Fruit fly (Drosophila melanogaster) whole organism, embryonic: ENCODE data around the gene Ids.

Experiments
- ATbp ChIP-seq: fragments of 200-800 bp; sonication (Bioruptor generic); optimal IDR thresholded peaks from 2 replicates; lab custom pipeline; 2017; ENCODE audit warnings: missing biosample characterization, mild to moderate bottlenecking, missing genetic modification characterization, missing genetic modification reagents
- Adf1 ChIP-seq: fragments of 200-800 bp; sonication (Bioruptor generic); IDR thresholded peaks from 2 replicates; pipeline ENCODE4 v1.3.6; 2022; ENCODE audit warnings: missing biosample characterization, missing genetic modification characterization
- CG10147 ChIP-seq: fragments of 200-800 bp; sonication (Bioruptor generic); optimal IDR thresholded peaks from 2 replicates; lab custom pipeline; 2019; ENCODE audit warnings: missing biosample characterization, mild to moderate bottlenecking, missing genetic modification characterization, moderate library complexity
- CG10654 ChIP-seq: fragments of 200-800 bp; sonication (Bioruptor generic); optimal IDR thresholded peaks from 2 replicates; lab custom pipeline; 2016; ENCODE audit warnings: missing biosample characterization, missing genetic modification characterization
- CG10979 ChIP-seq: fragments of 200-800 bp; sonication (Bioruptor generic); optimal IDR thresholded peaks from 2 replicates; lab custom pipeline; 2018; ENCODE audit warnings: missing biosample characterization, mild to moderate bottlenecking, missing genetic modification characterization, moderate library complexity
- CG12659 ChIP-seq: fragments of 200-800 bp; sonication (Bioruptor generic); optimal IDR thresholded peaks from 3 replicates; lab custom pipeline; 2017; ENCODE audit warnings: mild to moderate bottlenecking, missing biosample characterization, missing genetic modification reagents, missing genetic modification characterization
- CG14710 ChIP-seq: fragments of 200-800 bp; sonication (Bioruptor generic); optimal IDR thresholded peaks from 3 replicates; lab custom pipeline; 2019; ENCODE audit warnings: missing biosample characterization, mild to moderate bottlenecking, missing genetic modification characterization, moderate library complexity
- CG14860 ChIP-seq: fragments of 200-800 bp; sonication (Bioruptor generic); IDR thresholded peaks from 3 replicates; pipeline ENCODE4 v1.3.6; 2022; ENCODE audit warnings: missing biosample characterization, missing genetic modification characterization; ENCODE audit not compliant: partially characterized antibody
- CG1529 ChIP-seq: fragments of 200-800 bp; sonication (Bioruptor generic); optimal IDR thresholded peaks from 3 replicates; lab custom pipeline; 2018; ENCODE audit warnings: missing biosample characterization, missing genetic modification characterization
- CG16813 ChIP-seq: fragments of 200-800 bp; sonication (Bioruptor generic); IDR thresholded peaks from 3 replicates; pipeline ENCODE4 v1.3.6; 2022; ENCODE audit warnings: missing biosample characterization, missing genetic modification characterization; ENCODE audit not compliant: partially characterized antibody
- CG17359 ChIP-seq: fragments of 200-800 bp; sonication (Bioruptor generic); optimal IDR thresholded peaks from 3 replicates; lab custom pipeline; 2018; ENCODE audit warnings: missing biosample characterization, mild to moderate bottlenecking, missing genetic modification characterization, moderate library complexity
- CG17385 ChIP-seq: fragments of 200-800 bp; sonication (Bioruptor generic); optimal IDR thresholded peaks from 3 replicates; lab custom pipeline; 2018; ENCODE audit warnings: missing biosample characterization, mild to moderate bottlenecking, missing genetic modification characterization
- CG17568 ChIP-seq: fragments of 200-800 bp; sonication (Bioruptor generic); optimal IDR thresholded peaks from 2 replicates; lab custom pipeline; 2018; ENCODE audit warnings: missing biosample characterization, mild to moderate bottlenecking, missing genetic modification characterization, moderate library complexity
- CG18011 ChIP-seq: fragments of 200-800 bp; sonication (Bioruptor generic); optimal IDR thresholded peaks from 2 replicates; lab custom pipeline; 2017; ENCODE audit warnings: missing biosample characterization, missing genetic modification characterization, mild to moderate bottlenecking, moderate library complexity, missing genotype
- CG18764 ChIP-seq: fragments of 200-800 bp; sonication (Bioruptor generic); optimal IDR thresholded peaks from 3 replicates; lab custom pipeline; 2016; ENCODE audit warnings: missing biosample characterization, missing genetic modification characterization
- CG33213 ChIP-seq: fragments of 200-800 bp; sonication (Bioruptor generic); optimal IDR thresholded peaks from 3 replicates; lab custom pipeline; 2016; ENCODE audit warnings: missing biosample characterization, missing genetic modification characterization
- CG3726 ChIP-seq: fragments of 200-800 bp; sonication (Bioruptor generic); IDR thresholded peaks from 3 replicates; pipeline ENCODE4, ENCODE4 v1.3.6; 2022; ENCODE audit warnings: missing biosample characterization, missing genetic modification characterization
- CG4424 ChIP-seq: fragments of 200-800 bp; sonication (Bioruptor generic); optimal IDR thresholded peaks from 3 replicates; lab custom pipeline; 2016; ENCODE audit warnings: missing biosample characterization, missing genetic modification characterization
- CG7357 ChIP-seq: fragments of 200-800 bp; sonication (Bioruptor generic); IDR thresholded peaks from 3 replicates; pipeline ENCODE4 v1.3.6; 2022; ENCODE audit warnings: missing biosample characterization, missing genetic modification characterization
- CG7372 ChIP-seq: fragments of 200-800 bp; sonication (Bioruptor generic); IDR thresholded peaks from 2 replicates; pipeline ENCODE4 v1.3.6; 2022; ENCODE audit warnings: missing biosample characterization, missing genetic modification characterization
- CG7745 ChIP-seq: fragments of 200-800 bp; sonication (Bioruptor generic); optimal IDR thresholded peaks from 2 replicates; lab custom pipeline; 2018; ENCODE audit warnings: missing biosample characterization, mild to moderate bottlenecking, missing genetic modification characterization, moderate library complexity
- CG7786 ChIP-seq: fragments of 200-800 bp; sonication (Bioruptor generic); optimal IDR thresholded peaks from 2 replicates; lab custom pipeline; 2016; ENCODE audit warnings: missing biosample characterization, missing genetic modification characterization
- CG9817 ChIP-seq: fragments of 200-800 bp; sonication (Bioruptor generic); optimal IDR thresholded peaks from 2 replicates; lab custom pipeline; 2018; ENCODE audit warnings: missing biosample characterization, mild to moderate bottlenecking, missing genetic modification characterization, moderate library complexity
- Dfd ChIP-seq, 2 experiments: fragments of >200 bp; optimal IDR thresholded peaks; 2 replicates each; lab custom pipeline; 2017; ENCODE audit warnings: missing biosample characterization in 2 of 2, missing genetic modification characterization in 2 of 2
- Dll ChIP-seq: fragments of 200-800 bp; sonication (Bioruptor generic); IDR thresholded peaks from 4 replicates; pipeline ENCODE4 v1.3.6; 2022; ENCODE audit warnings: missing biosample characterization, missing genetic modification characterization; ENCODE audit not compliant: partially characterized antibody
- Dref ChIP-seq: fragments of 200-800 bp; sonication (Bioruptor generic); IDR thresholded peaks from 2 replicates; pipeline ENCODE4 v1.3.6; 2022; ENCODE audit warnings: missing biosample characterization, missing genetic modification characterization
- Fer3 ChIP-seq: fragments of 200-800 bp; sonication (Bioruptor generic); optimal IDR thresholded peaks from 2 replicates; lab custom pipeline; 2018; ENCODE audit warnings: missing biosample characterization, mild to moderate bottlenecking, missing genetic modification characterization, moderate library complexity
- HLH4C ChIP-seq: fragments of 200-800 bp; sonication (Bioruptor generic); IDR thresholded peaks from 3 replicates; pipeline ENCODE4 v1.3.6; 2022; ENCODE audit warnings: missing biosample characterization, missing genetic modification characterization; ENCODE audit not compliant: partially characterized antibody
- HmgZ ChIP-seq: fragments of 200-800 bp; sonication (Bioruptor generic); optimal IDR thresholded peaks from 2 replicates; lab custom pipeline; 2018; ENCODE audit warnings: missing biosample characterization, mild to moderate bottlenecking, missing genetic modification characterization
- Lim3 ChIP-seq: fragments of 200-800 bp; sonication (Bioruptor generic); IDR thresholded peaks from 2 replicates; pipeline ENCODE4 v1.3.6; 2022; ENCODE audit warnings: missing biosample characterization, missing genetic modification characterization
- Max ChIP-seq: fragments of 200-800 bp; sonication (Bioruptor generic); optimal IDR thresholded peaks from 2 replicates; lab custom pipeline; 2016; ENCODE audit warnings: missing biosample characterization, mild to moderate bottlenecking, missing genetic modification characterization
- Nf-YA ChIP-seq: fragments of 200-800 bp; sonication (Bioruptor generic); IDR thresholded peaks from 2 replicates; pipeline ENCODE4 v1.3.6; 2022; ENCODE audit warnings: missing biosample characterization, missing genetic modification characterization
- Sox100B ChIP-seq: fragments of 200-800 bp; sonication (Bioruptor generic); optimal IDR thresholded peaks from 3 replicates; lab custom pipeline; 2018; ENCODE audit warnings: missing biosample characterization, mild to moderate bottlenecking, missing genetic modification characterization
- ato ChIP-seq: fragments of 200-800 bp; sonication (Bioruptor generic); IDR thresholded peaks from 2 replicates; pipeline ENCODE4 v1.3.6; 2022; ENCODE audit warnings: missing biosample characterization, missing genetic modification characterization; ENCODE audit not compliant: partially characterized antibody
- bigmax ChIP-seq: fragments of 200-800 bp; sonication (Bioruptor generic); optimal IDR thresholded peaks from 2 replicates; lab custom pipeline; 2018; ENCODE audit warnings: missing biosample characterization, mild to moderate bottlenecking, missing genetic modification characterization
- chn ChIP-seq: fragments of 200-800 bp; sonication (Bioruptor generic); optimal IDR thresholded peaks from 2 replicates; lab custom pipeline; 2016; ENCODE audit warnings: missing biosample characterization, missing genetic modification characterization
- ci ChIP-seq: fragments of 200-800 bp; sonication (Bioruptor generic); IDR thresholded peaks from 3 replicates; pipeline ENCODE4 v1.3.6; 2022; ENCODE audit warnings: missing biosample characterization, missing genetic modification characterization
- fd96Cb ChIP-seq: fragments of 200-800 bp; sonication (Bioruptor generic); optimal IDR thresholded peaks from 2 replicates; lab custom pipeline; 2018; ENCODE audit warnings: missing biosample characterization, mild to moderate bottlenecking, missing genetic modification characterization, moderate library complexity
- gcm ChIP-seq: fragments of 200-800 bp; sonication (Bioruptor generic); optimal IDR thresholded peaks from 2 replicates; lab custom pipeline; 2019; ENCODE audit warnings: missing biosample characterization, mild to moderate bottlenecking, missing genetic modification characterization, moderate library complexity
- gfzf ChIP-seq: fragments of 200-800 bp; sonication (Bioruptor generic); optimal IDR thresholded peaks from 2 replicates; lab custom pipeline; 2016; ENCODE audit warnings: missing biosample characterization, mild to moderate bottlenecking, missing genetic modification characterization, moderate library complexity
- grau ChIP-seq: fragments of 200-800 bp; optimal IDR thresholded peaks from 3 replicates; lab custom pipeline; 2019; ENCODE audit warnings: missing biosample characterization, mild to moderate bottlenecking, missing genetic modification characterization, moderate library complexity
- h ChIP-seq: fragments of >200 bp; optimal IDR thresholded peaks from 2 replicates; lab custom pipeline; 2017
- hbn ChIP-seq: fragments of 200-800 bp; sonication (Bioruptor generic); IDR thresholded peaks from 2 replicates; pipeline ENCODE4 v1.3.6; 2022; ENCODE audit warnings: missing biosample characterization, missing genetic modification characterization; ENCODE audit not compliant: partially characterized antibody
- kay ChIP-seq: fragments of 200-800 bp; sonication (Bioruptor generic); optimal IDR thresholded peaks from 2 replicates; lab custom pipeline; 2016; ENCODE audit warnings: missing biosample characterization, missing genetic modification characterization
- oc ChIP-seq: fragments of 200-800 bp; sonication (Bioruptor generic); optimal IDR thresholded peaks from 2 replicates; lab custom pipeline; 2018; ENCODE audit warnings: missing biosample characterization, mild to moderate bottlenecking, missing genetic modification characterization, moderate library complexity
- pfk ChIP-seq: fragments of 200-800 bp; sonication (Bioruptor generic); optimal IDR thresholded peaks from 2 replicates; lab custom pipeline; 2018; ENCODE audit warnings: missing biosample characterization, mild to moderate bottlenecking, missing genetic modification characterization, moderate library complexity
- seq ChIP-seq: fragments of 200-800 bp; sonication (Bioruptor generic); IDR thresholded peaks from 2 replicates; pipeline ENCODE4 v1.3.6; 2022; ENCODE audit warnings: missing biosample characterization, missing genetic modification characterization
- sima ChIP-seq: fragments of 200-800 bp; sonication (Bioruptor generic); optimal IDR thresholded peaks from 2 replicates; lab custom pipeline; 2016; ENCODE audit warnings: missing biosample characterization, missing genetic modification characterization
- tio ChIP-seq: fragments of 200-800 bp; sonication (Bioruptor generic); optimal IDR thresholded peaks from 2 replicates; lab custom pipeline; 2017; ENCODE audit warnings: missing biosample characterization, missing genetic modification characterization, inconsistent platforms
- unc-4 ChIP-seq: fragments of 200-800 bp; sonication (Bioruptor generic); IDR thresholded peaks from 2 replicates; pipeline ENCODE4 v1.3.6; 2022; ENCODE audit warnings: missing biosample characterization, missing genetic modification characterization; ENCODE audit not compliant: partially characterized antibody

Ids gene

dm6 chr3L:3396056-3396455, 18.0 kb downstream of the Ids start (continued):
- peak; percentile 27; the same call in 1 of the 3 replicates for TF ChIP-seq CG3726
- peak; percentile 78 for TF ChIP-seq CG7745 (tag; lab: Kevin White, UChicago)
- no peak for TF ChIP-seq bigmax (GFP tag; lab: Kevin White, UChicago)
- no peak for TF ChIP-seq ato (GFP tag; lab: Robert Waterston, UW)
- peak; percentile 87 for TF ChIP-seq grau (tag; lab: Kevin White, UChicago)
- peak; percentile 88 for TF ChIP-seq CG17359
- peak; percentile 39; the same call in 1 of the 2 replicates for TF ChIP-seq seq (GFP tag; lab: Robert Waterston, UW)
- no peak for TF ChIP-seq pfk (GFP tag; lab: Kevin White, UChicago)
- TF ChIP-seq Lim3 (GFP tag; lab: Robert Waterston, UW), result no peak
- peak; percentile 71 for TF ChIP-seq CG9817 (tag; lab: Kevin White, UChicago)
- TF ChIP-seq Dll (GFP tag; lab: Robert Waterston, UW), result no peak
- TF ChIP-seq hbn (GFP tag; lab: Robert Waterston, UW), result no peak
- no peak for TF ChIP-seq Adf1
- TF ChIP-seq CG7357, result peak; percentile 68; the same call in 1 of the 3 replicates
- TF ChIP-seq CG16813 (GFP tag; lab: Robert Waterston, UW), result no peak
- TF ChIP-seq tio, result peak; percentile 73
- TF ChIP-seq CG4424, result peak; percentile 94
- peak; percentile 91 for TF ChIP-seq chn (GFP tag; lab: Kevin White, UChicago)
- no peak for TF ChIP-seq Dfd (GFP tag; optimal IDR thresholded peaks at IDR 0.05; lab: Kevin White, UChicago)
- TF ChIP-seq fd96Cb, result peak; percentile 93
- no peak for TF ChIP-seq gfzf (GFP tag; lab: Kevin White, UChicago)
- TF ChIP-seq kay (GFP tag; lab: Kevin White, UChicago), result peak; percentile 69
- peak; percentile 97 for TF ChIP-seq CG14710 (tag; lab: Kevin White, UChicago)
- no peak for TF ChIP-seq unc-4
- peak; percentile 95 for TF ChIP-seq ci (GFP tag; lab: Robert Waterston, UW)
- peak; percentile 42 for TF ChIP-seq sima
- TF ChIP-seq ATbp (GFP tag; lab: Kevin White, UChicago), result peak; percentile 91
- TF ChIP-seq Fer3 (tag; lab: Kevin White, UChicago), result peak; percentile 57
- peak; percentile 92 for TF ChIP-seq CG1529 (GFP tag; lab: Kevin White, UChicago)
- peak; percentile 98 for TF ChIP-seq CG10979
- TF ChIP-seq gcm (GFP tag; lab: Kevin White, UChicago), result peak; percentile 92
- peak; percentile 86 for TF ChIP-seq CG10654 (GFP tag; lab: Kevin White, UChicago)
- peak; percentile 47 for TF ChIP-seq CG7786 (GFP tag; lab: Kevin White, UChicago)
- TF ChIP-seq Nf-YA (GFP tag; lab: Robert Waterston, UW), result peak; percentile 69; the same call in 1 of the 2 replicates
- no peak for TF ChIP-seq HLH4C
- peak; percentile 81 for TF ChIP-seq CG18764 (GFP tag; lab: Kevin White, UChicago)
- TF ChIP-seq CG10147 (GFP tag; lab: Kevin White, UChicago), result peak; percentile 67
- peak; percentile 60 for TF ChIP-seq HmgZ (tag; lab: Kevin White, UChicago)
- peak; percentile 77 for TF ChIP-seq CG17568 (GFP tag; lab: Kevin White, UChicago)
- peak; percentile 67 for TF ChIP-seq CG12659
- TF ChIP-seq CG18011, result no peak
- TF ChIP-seq oc (tag; lab: Kevin White, UChicago), result peak; percentile 93
- TF ChIP-seq Dref (GFP tag; lab: Robert Waterston, UW), result no peak
- TF ChIP-seq CG7372, result peak; percentile 51; the same call in 1 of the 2 replicates
- peak; percentile 77 for TF ChIP-seq Max
- peak; percentile 84 for TF ChIP-seq CG17385
- peak; percentile 86 for TF ChIP-seq Sox100B (GFP tag; lab: Kevin White, UChicago)
- TF ChIP-seq CG33213 (GFP tag; lab: Kevin White, UChicago), result peak; percentile 71
- TF ChIP-seq h (lab: Kevin White, UChicago), result no peak
- TF ChIP-seq CG14860 (GFP tag; lab: Robert Waterston, UW), result no peak
